Worm (Caenorhabditis elegans) whole organism, L4 larva: ENCODE measurements around the gene W03A5.1.

Experiments used
- F49E8.2 ChIP-seq: sonication (generic microtip); optimal IDR thresholded peaks from 2 replicates; lab custom pipeline; 2016; ENCODE audit warnings: missing compliant biosample characterization, mild to moderate bottlenecking, missing genetic modification characterization, borderline replicate concordance
- R02D3.7 ChIP-seq: fragments of 150-350 bp; sonication (generic microtip); optimal IDR thresholded peaks from 3 replicates; lab custom pipeline; 2014; ENCODE audit warnings: missing biosample characterization, missing genetic modification characterization
- T26A8.4 ChIP-seq: fragments of 200-800 bp; sonication (Bioruptor generic); IDR thresholded peaks from 2 replicates; pipeline ENCODE4 v1.3.6; 2022; ENCODE audit warnings: missing genetic modification characterization, missing compliant biosample characterization
- Y105C5A.15 ChIP-seq: fragments of 200-800 bp; sonication (Bioruptor generic); IDR thresholded peaks from 2 replicates; pipeline ENCODE4 v1.3.6; 2022; ENCODE audit warnings: missing genetic modification characterization, missing compliant biosample characterization
- Y75B8A.6 ChIP-seq: fragments of 200-800 bp; sonication (Bioruptor generic); IDR thresholded peaks from 2 replicates; pipeline ENCODE4 v1.3.6; 2022; ENCODE audit warnings: missing genetic modification reagents, missing genetic modification characterization, missing compliant biosample characterization
- ZK337.2 ChIP-seq: fragments of 200-800 bp; sonication (Bioruptor generic); IDR thresholded peaks from 2 replicates; pipeline ENCODE4 v1.3.6; 2022; ENCODE audit warnings: missing genetic modification reagents, missing genetic modification characterization, missing compliant biosample characterization
- aha-1 ChIP-seq: fragments of 150-350 bp; peaks from one replicate; lab custom pipeline; 2014; ENCODE audit warnings: missing biosample characterization, missing genetic modification characterization
- ama-1 ChIP-seq: fragments of 150-350 bp; optimal IDR thresholded peaks from 2 replicates; lab custom pipeline; 2014; ENCODE audit warnings: inconsistent platforms, mixed read lengths
- arid-1 ChIP-seq: fragments of 200-800 bp; sonication (Bioruptor generic); conservative IDR thresholded peaks from 2 replicates; pipeline ENCODE4 v1.3.6; 2022; ENCODE audit warnings: missing genetic modification reagents, missing genetic modification characterization, missing compliant biosample characterization
- attf-4 ChIP-seq: sonication (generic microtip); optimal IDR thresholded peaks from 3 replicates; lab custom pipeline; 2017; ENCODE audit warnings: missing biosample characterization, missing genetic modification characterization
- ceh-20 ChIP-seq: fragments of 200-800 bp; sonication (Bioruptor generic); IDR thresholded peaks from 2 replicates; pipeline ENCODE4 v1.3.6; 2022; ENCODE audit warnings: missing genetic modification reagents, missing genetic modification characterization, missing compliant biosample characterization
- ceh-62 ChIP-seq: sonication (generic microtip); optimal IDR thresholded peaks from 2 replicates; lab custom pipeline; 2017; ENCODE audit warnings: missing biosample characterization, missing genetic modification characterization
- ctbp-1 ChIP-seq: fragments of 200-800 bp; sonication (Bioruptor generic); IDR thresholded peaks from 2 replicates; pipeline ENCODE4 v1.3.6; 2022; ENCODE audit warnings: missing genetic modification reagents, missing genetic modification characterization, missing compliant biosample characterization
- daf-16 ChIP-seq, 3 experiments: sonication (generic microtip); optimal IDR thresholded peaks; 2 replicates each; lab custom pipeline; 2016 to 2017; ENCODE audit warnings: missing genetic modification characterization in 3 of 3, missing genetic modification reagents in 3 of 3, mild to moderate bottlenecking in 2 of 3, missing compliant biosample characterization in 2 of 3, missing biosample characterization in 1 of 3, moderate library complexity in 1 of 3
- dmd-9 ChIP-seq: fragments of 200-800 bp; sonication (Bioruptor generic); IDR thresholded peaks from 2 replicates; pipeline ENCODE4 v1.3.6; 2022; ENCODE audit warnings: missing genetic modification reagents, missing genetic modification characterization, missing compliant biosample characterization
- duxl-1 ChIP-seq: sonication (generic microtip); optimal IDR thresholded peaks from 2 replicates; lab custom pipeline; 2016; ENCODE audit warnings: mild to moderate bottlenecking, missing genetic modification characterization, moderate library complexity, missing compliant biosample characterization; ENCODE audit not compliant: poor library complexity
- egl-27 ChIP-seq: sonication (generic microtip); optimal IDR thresholded peaks from 3 replicates; lab custom pipeline; 2017; ENCODE audit warnings: missing biosample characterization, missing genetic modification reagents, missing genetic modification characterization
- fkh-10 ChIP-seq: fragments of 150-350 bp; optimal IDR thresholded peaks from 2 replicates; lab custom pipeline; 2014; ENCODE audit warnings: missing biosample characterization, missing genetic modification reagents, missing genetic modification characterization
- fos-1 ChIP-seq: fragments of 150-350 bp; optimal IDR thresholded peaks from 2 replicates; lab custom pipeline; 2014; ENCODE audit warnings: missing biosample characterization, missing genetic modification characterization
- hif-1 ChIP-seq, 2 experiments: sonication (generic microtip); optimal IDR thresholded peaks; 2 replicates each; lab custom pipeline; 2016 to 2017; ENCODE audit warnings: missing compliant biosample characterization in 2 of 2, missing genetic modification characterization in 2 of 2, missing genetic modification reagents in 2 of 2, missing genotype in 2 of 2, mild to moderate bottlenecking in 1 of 2
- hlh-11 ChIP-seq: fragments of 200-800 bp; sonication (Bioruptor generic); optimal IDR thresholded peaks from 2 replicates; lab custom pipeline; 2018; ENCODE audit warnings: mild to moderate bottlenecking, missing genetic modification characterization, missing compliant biosample characterization
- hmg-1.1 ChIP-seq: fragments of 200-800 bp; sonication (Bioruptor generic); IDR thresholded peaks from 2 replicates; pipeline ENCODE4 v1.3.6; 2022; ENCODE audit warnings: missing genetic modification reagents, missing genetic modification characterization, missing compliant biosample characterization
- lim-7 ChIP-seq: fragments of 200-800 bp; sonication (Bioruptor generic); IDR thresholded peaks from 2 replicates; pipeline ENCODE4 v1.3.6; 2022; ENCODE audit warnings: missing genetic modification characterization, missing compliant biosample characterization
- lin-15B ChIP-seq: fragments of 150-350 bp; sonication (generic microtip); optimal IDR thresholded peaks from 3 replicates; lab custom pipeline; 2014; ENCODE audit warnings: missing biosample characterization, missing genetic modification characterization
- lin-29 ChIP-seq: fragments of 200-800 bp; sonication (Bioruptor generic); IDR thresholded peaks from 2 replicates; pipeline ENCODE4 v1.3.6; 2022; ENCODE audit warnings: missing genetic modification reagents, missing genetic modification characterization, missing compliant biosample characterization
- lin-38 ChIP-seq: fragments of 200-800 bp; sonication (Bioruptor generic); IDR thresholded peaks from 2 replicates; pipeline ENCODE4 v1.3.6; 2022; ENCODE audit warnings: missing genetic modification reagents, missing genetic modification characterization, missing compliant biosample characterization
- lir-3 ChIP-seq: sonication (generic microtip); optimal IDR thresholded peaks from 2 replicates; lab custom pipeline; 2016; ENCODE audit warnings: mild to moderate bottlenecking, missing genetic modification characterization, missing compliant biosample characterization
- lsy-2 ChIP-seq, 2 experiments: fragments of 150-350 bp in 1 of 2; sonication (generic microtip) in 1 of 2; optimal IDR thresholded peaks; 2 replicates each; lab custom pipeline; 2014 to 2017; ENCODE audit warnings: missing biosample characterization in 2 of 2, missing genetic modification characterization in 2 of 2
- madf-9 ChIP-seq: fragments of 200-800 bp; sonication (Bioruptor generic); conservative IDR thresholded peaks from 2 replicates; pipeline ENCODE4 v1.3.6; 2022; ENCODE audit warnings: missing genetic modification reagents, missing genetic modification characterization, missing compliant biosample characterization
- mep-1 ChIP-seq: fragments of 150-350 bp; sonication (generic microtip); optimal IDR thresholded peaks from 3 replicates; lab custom pipeline; 2014; ENCODE audit warnings: missing biosample characterization, missing genetic modification characterization
- mes-2 ChIP-seq: sonication (generic microtip); optimal IDR thresholded peaks from 2 replicates; lab custom pipeline; 2016; ENCODE audit warnings: missing genotype, mild to moderate bottlenecking, missing genetic modification characterization, missing compliant biosample characterization; ENCODE audit not compliant: poor library complexity, severe bottlenecking
- nhr-102 ChIP-seq: sonication (generic microtip); optimal IDR thresholded peaks from 2 replicates; lab custom pipeline; 2016; ENCODE audit warnings: mild to moderate bottlenecking, missing genetic modification characterization, moderate library complexity, missing compliant biosample characterization
- nhr-11 ChIP-seq: fragments of 150-350 bp; optimal IDR thresholded peaks from 2 replicates; lab custom pipeline; 2014; ENCODE audit warnings: missing biosample characterization, missing genetic modification characterization
- nhr-28 ChIP-seq: fragments of 150-350 bp; optimal IDR thresholded peaks from 2 replicates; lab custom pipeline; 2014; ENCODE audit warnings: missing biosample characterization, missing genetic modification characterization
- nhr-6 ChIP-seq: fragments of 150-350 bp; optimal IDR thresholded peaks from 2 replicates; lab custom pipeline; 2014; ENCODE audit warnings: missing biosample characterization, missing genetic modification characterization
- nhr-76 ChIP-seq: fragments of 150-350 bp; optimal IDR thresholded peaks from 2 replicates; lab custom pipeline; 2014; ENCODE audit warnings: missing biosample characterization, missing genetic modification characterization
- pha-4 ChIP-seq, 2 experiments: fragments of 150-350 bp in 1 of 2; fragments of 200-800 bp in 1 of 2; sonication (Bioruptor generic) in 1 of 2; IDR thresholded peaks in 1 of 2; optimal IDR thresholded peaks in 1 of 2; 2 replicates each; pipeline versions ENCODE4 v1.3.6 to Lab custom; 2014 to 2022; ENCODE audit warnings: missing genetic modification characterization in 2 of 2, missing genetic modification reagents in 2 of 2, missing biosample characterization in 1 of 2, missing compliant biosample characterization in 1 of 2
- sdz-12 ChIP-seq: fragments of 200-800 bp; sonication (Bioruptor generic); optimal IDR thresholded peaks from 2 replicates; lab custom pipeline; 2018; ENCODE audit warnings: mild to moderate bottlenecking, missing genetic modification characterization, missing compliant biosample characterization
- skn-1 ChIP-seq: fragments of 150-350 bp; optimal IDR thresholded peaks from 2 replicates; lab custom pipeline; 2014; ENCODE audit warnings: missing biosample characterization, missing genetic modification characterization
- spr-3 ChIP-seq: fragments of 200-800 bp; sonication (Bioruptor generic); optimal IDR thresholded peaks from 2 replicates; lab custom pipeline; 2018; ENCODE audit warnings: mild to moderate bottlenecking, missing genetic modification characterization, missing compliant biosample characterization
- tag-97 ChIP-seq: fragments of 200-800 bp; sonication (Bioruptor generic); IDR thresholded peaks from 2 replicates; pipeline ENCODE4 v1.3.6; 2022; ENCODE audit warnings: missing genetic modification characterization, missing compliant biosample characterization
- tra-1 ChIP-seq: fragments of 200-800 bp; sonication (Bioruptor generic); IDR thresholded peaks from 2 replicates; pipeline ENCODE4 v1.3.6; 2022; ENCODE audit warnings: missing genetic modification reagents, missing genetic modification characterization, missing compliant biosample characterization
- unc-130 ChIP-seq: sonication (generic microtip); optimal IDR thresholded peaks from 2 replicates; lab custom pipeline; 2016; ENCODE audit warnings: missing genetic modification reagents, missing genetic modification characterization, missing compliant biosample characterization
- zag-1 ChIP-seq: fragments of 150-350 bp; optimal IDR thresholded peaks from 2 replicates; lab custom pipeline; 2014; ENCODE audit warnings: missing biosample characterization, missing genetic modification characterization
- zfp-2 ChIP-seq: sonication (generic microtip); optimal IDR thresholded peaks from 2 replicates; lab custom pipeline; 2016; ENCODE audit warnings: mild to moderate bottlenecking, missing genetic modification characterization, missing compliant biosample characterization

The W03A5.1 gene

ce11 chrIII:5407588-5407987, at the start of gene W03A5.1:
Gene W03A5.1, plus strand, starts transcription at chrIII:5407888.
- TF ChIP-seq hmg-1.1 (GFP tag; lab: Robert Waterston, UW) (no peak), aha-1 (tag; lab: Kevin White, UChicago) (peak; percentile 59)

ce11 chrIII:5361909-5362308, 45.8 kb upstream of the W03A5.1 start, which contains the start of gene Y32H12A.1:
Gene Y32H12A.1, plus strand, starts transcription at chrIII:5362209.
- no peak for TF ChIP-seq mes-2
- no peak for TF ChIP-seq nhr-102 (tag; lab: Kevin White, UChicago)
- TF ChIP-seq hlh-11 = no peak
- no peak for TF ChIP-seq egl-27 (tag; lab: Kevin White, UChicago)
- no peak for TF ChIP-seq dmd-9 (GFP tag; lab: Robert Waterston, UW)
- no peak for TF ChIP-seq fkh-10 (GFP tag; lab: Kevin White, UChicago)
- no peak for TF ChIP-seq tra-1 (GFP tag; lab: Robert Waterston, UW)
- no peak for TF ChIP-seq pha-4 (GFP tag; IDR thresholded peaks at IDR 0.05; lab: Robert Waterston, UW)
- no peak for TF ChIP-seq pha-4 (tag; optimal IDR thresholded peaks at IDR 0.05; lab: Kevin White, UChicago)
- no peak for TF ChIP-seq Y105C5A.15 (GFP tag; lab: Robert Waterston, UW)
- TF ChIP-seq attf-4 = no peak
- TF ChIP-seq spr-3 (GFP tag; lab: Kevin White, UChicago) = no peak
- TF ChIP-seq lir-3 = no peak
- no peak for TF ChIP-seq nhr-76 (tag; lab: Kevin White, UChicago)

DNA sequence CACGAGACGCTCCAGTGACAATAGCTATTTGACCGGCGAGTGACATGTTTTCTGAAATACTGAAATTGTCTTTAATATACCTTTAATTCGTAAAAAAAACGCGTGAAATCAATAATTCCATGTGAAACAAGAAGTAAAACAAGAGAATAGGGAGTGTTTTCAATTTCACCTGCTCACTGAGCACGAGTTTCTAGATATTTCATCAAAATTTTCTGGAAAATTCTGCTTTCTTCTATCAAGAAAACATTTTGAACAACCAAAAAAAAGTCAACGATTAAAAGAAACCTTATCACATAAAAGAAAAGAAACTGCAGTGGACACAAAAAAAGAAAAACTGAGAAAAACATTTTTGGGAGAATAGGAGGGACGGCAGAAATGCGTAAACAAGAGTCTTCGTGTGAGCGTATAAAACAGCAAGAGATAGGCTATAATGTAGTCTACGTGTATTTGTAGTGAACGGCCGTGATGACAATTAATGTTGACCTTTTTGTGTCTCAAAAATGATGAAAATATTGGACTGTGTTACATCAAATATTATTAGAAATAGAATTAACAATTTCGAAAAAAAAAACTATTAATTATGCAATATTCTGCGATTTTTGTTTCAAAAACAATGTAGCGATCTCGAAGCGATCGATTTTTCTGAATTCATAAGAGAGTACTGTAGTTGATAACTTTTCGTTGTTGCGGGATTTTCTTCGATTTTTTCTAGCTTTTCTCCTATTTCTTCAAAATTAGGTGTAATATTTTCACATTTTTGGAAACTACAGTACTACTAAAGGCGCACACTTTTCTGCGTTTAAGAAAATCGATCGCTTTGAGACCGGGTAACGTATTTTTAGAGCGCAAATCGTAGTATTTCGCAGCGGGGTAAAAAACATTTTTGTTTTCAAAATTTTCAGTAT, 39.4 kb upstream of the W03A5.1 start, which contains the start of gene dhs-9:
Gene dhs-9, minus strand, starts transcription at position 51 of the 905 bp plus-strand sequence.
- TF ChIP-seq lin-29 (GFP tag; lab: Robert Waterston, UW) (no peak), lsy-2 (tag; optimal IDR thresholded peaks at IDR 0.05; lab: Kevin White, UChicago) (peak in 1 of 2 experiments; percentile 45), Y75B8A.6 (GFP tag; lab: Robert Waterston, UW) (no peak), hlh-11 (peak; percentile 59), zfp-2 (tag; lab: Kevin White, UChicago) (no peak), nhr-11 (tag; lab: Kevin White, UChicago) (peak; percentile 64), dmd-9 (GFP tag; lab: Robert Waterston, UW) (no peak), ctbp-1 (no peak), lim-7 (GFP tag; lab: Robert Waterston, UW) (no peak), fos-1 (tag; lab: Kevin White, UChicago) (no peak), nhr-6 (tag; lab: Kevin White, UChicago) (peak; percentile 51), unc-130 (no peak), sdz-12 (GFP tag; lab: Kevin White, UChicago) (no peak), ama-1 (lab: Kevin White, UChicago) (peak; percentile 39), ZK337.2 (GFP tag; lab: Robert Waterston, UW) (no peak), nhr-28 (tag; lab: Kevin White, UChicago) (peak; percentile 99), T26A8.4 (GFP tag; lab: Robert Waterston, UW) (0 out of 2 replicates have a peak, but pooled peaks have one; percentile 44), ceh-62 (tag; lab: Kevin White, UChicago) (no peak), fkh-10 (GFP tag; lab: Kevin White, UChicago) (no peak), skn-1 (tag; lab: Kevin White, UChicago) (no peak), madf-9 (GFP tag; lab: Robert Waterston, UW) (no peak), F49E8.2 (no peak), zag-1 (tag; lab: Kevin White, UChicago) (no peak), daf-16 (GFP tag; optimal IDR thresholded peaks at IDR 0.05; lab: Kevin White, UChicago) (peak in 1 of 2 experiments; percentile 84), daf-16 (tag; optimal IDR thresholded peaks at IDR 0.05; lab: Kevin White, UChicago) (peak; percentile 99), tag-97 (GFP tag; lab: Robert Waterston, UW) (no peak), ceh-20 (no peak), lin-38 (GFP tag; lab: Robert Waterston, UW) (no peak), duxl-1 (tag; lab: Kevin White, UChicago) (no peak), arid-1 (GFP tag; lab: Robert Waterston, UW) (no peak), hif-1 (tag; optimal IDR thresholded peaks at IDR 0.05; lab: Kevin White, UChicago) (peak in 1 of 2 experiments; percentile 20), egl-27 (tag; lab: Kevin White, UChicago) (no peak), R02D3.7 (no peak), lin-15B (tag; lab: Kevin White, UChicago) (no peak), mep-1 (tag; lab: Kevin White, UChicago) (peak; percentile 39)
